Worm (Caenorhabditis elegans) whole organism, young adult: Measurements from ENCODE around the gene dpm-3.

ENCODE experiments used
- Y95B8A.8 ChIP-seq: fragments of 200-800 bp; sonication (Bioruptor generic); IDR thresholded peaks from 2 replicates; pipeline ENCODE4 v1.3.6; 2022; ENCODE audit warnings: missing genetic modification reagents, missing genetic modification characterization, missing compliant biosample characterization
- mxl-1 ChIP-seq: sonication (generic microtip); optimal IDR thresholded peaks from 2 replicates; lab custom pipeline; 2016; ENCODE audit warnings: missing genetic modification characterization, missing compliant biosample characterization
- nfya-1 ChIP-seq: sonication (generic microtip); optimal IDR thresholded peaks from 2 replicates; lab custom pipeline; 2017; ENCODE audit warnings: antibody characterized with exemption, missing compliant biosample characterization, missing genetic modification characterization, borderline replicate concordance; ENCODE audit not compliant: insufficient read depth
- sptf-2 ChIP-seq: fragments of 200-800 bp; sonication (Bioruptor generic); optimal IDR thresholded peaks from 2 replicates; lab custom pipeline; 2018; ENCODE audit warnings: mild to moderate bottlenecking, missing genetic modification characterization, missing compliant biosample characterization

ce11 chrIV:12389951-12390350 lies 1.4 kb upstream of the dpm-3 start, which contains the start of gene spe-45:
- TF ChIP-seq sptf-2 (GFP tag; lab: Kevin White, UChicago) (no peak), nfya-1 (tag; lab: Kevin White, UChicago) (no peak), Y95B8A.8 (GFP tag; lab: Robert Waterston, UW) (0 out of 2 replicates have a peak, but pooled peaks have one; percentile 37), mxl-1 (tag; lab: Kevin White, UChicago) (no peak)
